Worm (Caenorhabditis elegans): Measurements from ENCODE around the gene T23G7.3.
A peak's percentile ranks its signal among the peaks of the same experiment; 100 is the strongest.

T23G7.3 gene

DNA sequence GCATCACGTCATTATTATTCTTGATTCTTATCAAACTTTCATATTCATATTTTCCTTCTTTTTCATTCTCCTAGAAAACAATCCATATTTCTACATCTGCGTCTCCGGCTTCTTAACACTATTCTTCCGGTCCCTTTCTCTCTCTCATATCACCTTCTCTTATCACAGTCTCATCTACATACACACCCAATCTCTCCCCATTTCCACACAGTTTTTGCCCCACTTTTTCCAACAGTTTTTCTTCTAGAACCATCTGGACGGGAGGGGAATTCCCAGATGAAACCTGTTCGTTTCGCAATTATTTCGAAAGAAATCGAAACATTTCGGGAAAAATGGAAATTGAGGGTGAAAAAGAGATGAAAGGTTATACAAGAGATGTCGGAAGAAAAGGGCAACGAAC lies 39.5 kb downstream of the T23G7.3 start (continued):
- TF ChIP-seq zfp-3 (GFP tag; conservative IDR thresholded peaks at IDR 0.05) (peak; percentile 67), skn-1 (tag; optimal IDR thresholded peaks at IDR 0.05) (no peak), nhr-42 (GFP tag; IDR thresholded peaks at IDR 0.05) (no peak), F10B5.3 (tag; optimal IDR thresholded peaks at IDR 0.05) (no peak), ceh-32 (tag; optimal IDR thresholded peaks at IDR 0.05; ENCODE audit: poor library complexity) (no peak), dpl-1 (GFP tag; optimal IDR thresholded peaks at IDR 0.05) (peak; percentile 42), spr-1 (tag; optimal IDR thresholded peaks at IDR 0.05) (peak; percentile 32), gei-8 (GFP tag; optimal IDR thresholded peaks at IDR 0.05) (no peak), egl-27 (tag; optimal IDR thresholded peaks at IDR 0.05) (no peak), F49E8.2 (tag; optimal IDR thresholded peaks at IDR 0.05; ENCODE audit: borderline replicate concordance) (no peak), saeg-2 (GFP tag; IDR thresholded peaks at IDR 0.05) (no peak), pha-4 (GFP tag; IDR thresholded peaks at IDR 0.05) (no peak), pha-4 (tag; optimal IDR thresholded peaks at IDR 0.05) (no peak), lin-1 (GFP tag; IDR thresholded peaks at IDR 0.05) (no peak; the same call in 1 of the 2 replicates), F44E2.7 (GFP tag; IDR thresholded peaks at IDR 0.05) (no peak), duxl-1 (tag; optimal IDR thresholded peaks at IDR 0.05; ENCODE audit: poor library complexity) (no peak), snpc-1.2 (GFP tag; IDR thresholded peaks at IDR 0.05) (no peak), fos-1 (tag; optimal IDR thresholded peaks at IDR 0.05) (no peak), ces-1 (GFP tag; optimal IDR thresholded peaks at IDR 0.05) (no peak), F26F4.8 (GFP tag; conservative IDR thresholded peaks at IDR 0.05) (no peak), zfp-2 (tag; optimal IDR thresholded peaks at IDR 0.05) (no peak), ctbp-1 (GFP tag; IDR thresholded peaks at IDR 0.05) (0 out of 2 replicates have a peak, but pooled peaks have one; percentile 19), set-16 (GFP tag; IDR thresholded peaks at IDR 0.05) (no peak), nhr-48 (tag; optimal IDR thresholded peaks at IDR 0.05) (peak; percentile 79), dve-1 (tag; optimal IDR thresholded peaks at IDR 0.05; ENCODE audit: insufficient read depth) (peak; percentile 84), D1046.2 (GFP tag; IDR thresholded peaks at IDR 0.05) (no peak), mdl-1 (tag; optimal IDR thresholded peaks at IDR 0.05) (peak; percentile 21 to 36), snpc-4 (tag; optimal IDR thresholded peaks at IDR 0.05) (no peak), madf-9 (GFP tag; conservative IDR thresholded peaks at IDR 0.05) (no peak), lir-3 (tag; optimal IDR thresholded peaks at IDR 0.05) (no peak), daf-8 (GFP tag; IDR thresholded peaks at IDR 0.05) (no peak), zip-2 (tag; optimal IDR thresholded peaks at IDR 0.05) (peak; percentile 38), lin-15B (tag; optimal IDR thresholded peaks at IDR 0.05) (no peak), attf-4 (tag; optimal IDR thresholded peaks at IDR 0.05) (no peak), R02D3.7 (tag; optimal IDR thresholded peaks at IDR 0.05) (no peak), arid-1 (GFP tag; conservative IDR thresholded peaks at IDR 0.05) (no peak), vab-7 (GFP tag; IDR thresholded peaks at IDR 0.05) (no peak), rbr-2 (tag; optimal IDR thresholded peaks at IDR 0.05) (peak; percentile 27), nhr-111 (GFP tag; optimal IDR thresholded peaks at IDR 0.05) (no peak), sdz-12 (GFP tag; optimal IDR thresholded peaks at IDR 0.05) (no peak), nhr-10 (tag; optimal IDR thresholded peaks at IDR 0.05) (peak; percentile 42), dmd-6 (GFP tag; IDR thresholded peaks at IDR 0.05) (peak; percentile 82), ama-1 (optimal IDR thresholded peaks at IDR 0.05) (peak; percentile 70), mes-2 (tag; optimal IDR thresholded peaks at IDR 0.05; ENCODE audit: poor library complexity, severe bottlenecking) (peak; percentile 19), ceh-44 (GFP tag; IDR thresholded peaks at IDR 0.05) (no peak), spr-3 (GFP tag; optimal IDR thresholded peaks at IDR 0.05) (no peak), Y5F2A.4 (GFP tag; optimal IDR thresholded peaks at IDR 0.05) (no peak), fkh-10 (GFP tag; optimal IDR thresholded peaks at IDR 0.05) (no peak), egl-43 (GFP tag; IDR thresholded peaks at IDR 0.05) (no peak), dmd-8 (GFP tag; IDR thresholded peaks at IDR 0.05) (no peak), ZK546.5 (tag; optimal IDR thresholded peaks at IDR 0.05) (no peak), nhr-6 (tag; optimal IDR thresholded peaks at IDR 0.05) (peak; percentile 51)
